Worm (Caenorhabditis elegans) whole organism, L2 larva: ENCODE measurements around the gene dsb-3.

Experiments used
- R02D3.7 ChIP-seq: fragments of 150-350 bp; optimal IDR thresholded peaks from 2 replicates; lab custom pipeline; 2014; ENCODE audit warnings: missing biosample characterization, missing genetic modification characterization
- ama-1 ChIP-seq: fragments of 150-350 bp; optimal IDR thresholded peaks from 2 replicates; lab custom pipeline; 2018; ENCODE audit warnings: inconsistent platforms
- egl-27 ChIP-seq: sonication (generic microtip); optimal IDR thresholded peaks from 3 replicates; lab custom pipeline; 2017; ENCODE audit warnings: missing biosample characterization, missing genetic modification reagents, missing genetic modification characterization
- mdl-1 ChIP-seq, 2 experiments: fragments of 150-350 bp in 1 of 2; sonication (generic microtip) in 1 of 2; optimal IDR thresholded peaks; 2 replicates each; lab custom pipeline; 2017; ENCODE audit warnings: missing biosample characterization in 2 of 2, missing genetic modification characterization in 2 of 2
- nhr-10 ChIP-seq: sonication (generic microtip); optimal IDR thresholded peaks from 2 replicates; lab custom pipeline; 2017; ENCODE audit warnings: missing biosample characterization, missing genetic modification characterization
- nhr-11 ChIP-seq: fragments of 150-350 bp; optimal IDR thresholded peaks from 2 replicates; lab custom pipeline; 2014; ENCODE audit warnings: missing biosample characterization, missing genetic modification characterization
- nhr-237 ChIP-seq: fragments of 150-350 bp; optimal IDR thresholded peaks from 2 replicates; lab custom pipeline; 2014; ENCODE audit warnings: missing biosample characterization, missing genetic modification characterization
- nhr-77 ChIP-seq: fragments of 150-350 bp; optimal IDR thresholded peaks from 2 replicates; lab custom pipeline; 2014; ENCODE audit warnings: missing biosample characterization, missing genetic modification characterization
- snpc-4 ChIP-seq: fragments of 150-350 bp; optimal IDR thresholded peaks from 2 replicates; lab custom pipeline; 2014; ENCODE audit warnings: missing biosample characterization, missing genetic modification characterization
- unc-39 ChIP-seq: fragments of 150-350 bp; optimal IDR thresholded peaks from 2 replicates; lab custom pipeline; 2014; ENCODE audit warnings: missing biosample characterization, missing genetic modification characterization
- zag-1 ChIP-seq: fragments of 150-350 bp; optimal IDR thresholded peaks from 2 replicates; lab custom pipeline; 2014; ENCODE audit warnings: missing biosample characterization, missing genetic modification characterization
- ztf-4 ChIP-seq: fragments of 150-350 bp; optimal IDR thresholded peaks from 2 replicates; lab custom pipeline; 2014; ENCODE audit warnings: missing biosample characterization, missing genetic modification characterization

DNA sequence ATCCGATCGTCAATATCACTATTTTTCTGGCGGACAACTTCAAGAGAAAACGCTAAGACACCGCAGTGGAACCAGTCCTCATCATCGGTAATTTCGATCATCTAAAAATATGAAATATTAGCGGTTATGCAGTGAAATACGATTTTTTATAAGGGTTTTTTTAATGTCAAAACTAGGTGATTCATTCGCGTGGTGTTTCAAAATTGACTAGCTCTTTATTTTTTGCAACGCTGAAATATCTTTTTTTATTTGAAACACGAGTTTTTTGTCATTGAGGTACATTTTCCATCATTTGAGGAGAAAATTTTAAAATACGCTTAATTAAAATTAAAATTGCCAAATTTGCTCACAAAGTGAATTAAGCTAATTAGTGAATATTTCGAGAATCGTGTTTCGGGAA, at the start of gene dsb-3:
- TF ChIP-seq nhr-237 (no peak), egl-27 (no peak), ztf-4 (tag; lab: Kevin White, UChicago) (no peak), unc-39 (no peak), nhr-77 (tag; lab: Kevin White, UChicago) (no peak), R02D3.7 (no peak), nhr-10 (tag; lab: Kevin White, UChicago) (no peak), zag-1 (no peak), mdl-1 (tag; optimal IDR thresholded peaks at IDR 0.05; lab: Kevin White, UChicago) (no peak), nhr-11 (tag; lab: Kevin White, UChicago) (no peak), snpc-4 (tag; lab: Kevin White, UChicago) (no peak), ama-1 (no peak)
